Worm (Caenorhabditis elegans): ENCODE measurements around the gene mfsd-10.

Gene mfsd-10

ce11 chrX:17391515-17391914, 23.1 kb upstream of the mfsd-10 start, which contains the start of gene F10D7.5:
Gene F10D7.5 (minus strand): TSS chrX:17391615.
- TF ChIP-seq bed-3 (GFP tag; optimal IDR thresholded peaks at IDR 0.05) (no peak), tbx-8 (GFP tag; optimal IDR thresholded peaks at IDR 0.05) (no peak), cnd-1 (tag; optimal IDR thresholded peaks at IDR 0.05) (no peak), unc-39 (tag; optimal IDR thresholded peaks at IDR 0.05) (no peak), ceh-43 (GFP tag; optimal IDR thresholded peaks at IDR 0.05) (no peak), nhr-12 (tag; optimal IDR thresholded peaks at IDR 0.05) (no peak), nhr-28 (tag; optimal IDR thresholded peaks at IDR 0.05) (no peak), elt-3 (tag; optimal IDR thresholded peaks at IDR 0.05) (no peak)

- no peak for TF ChIP-seq ham-2 (GFP tag; optimal IDR thresholded peaks at IDR 0.05)
- no peak for TF ChIP-seq bed-3 (GFP tag; optimal IDR thresholded peaks at IDR 0.05)
- TF ChIP-seq unc-39 (tag; optimal IDR thresholded peaks at IDR 0.05), result no peak
- TF ChIP-seq sptf-1 (tag; optimal IDR thresholded peaks at IDR 0.05), result no peak
- TF ChIP-seq nhr-12 (tag; optimal IDR thresholded peaks at IDR 0.05), result no peak
- no peak for TF ChIP-seq ceh-43 (GFP tag; optimal IDR thresholded peaks at IDR 0.05)
- TF ChIP-seq zip-8 (tag; optimal IDR thresholded peaks at IDR 0.05), result no peak
- TF ChIP-seq lsy-2 (tag; optimal IDR thresholded peaks at IDR 0.05), result no peak
- no peak for TF ChIP-seq mls-2 (tag; optimal IDR thresholded peaks at IDR 0.05)
- TF ChIP-seq blmp-1 (tag; optimal IDR thresholded peaks at IDR 0.05), result no peak
- no peak for TF ChIP-seq unc-120 (tag; optimal IDR thresholded peaks at IDR 0.05; ENCODE audit: poor library complexity, severe bottlenecking)
Observed at ce11 chrX:17390531-17390930, 22.1 kb upstream of the mfsd-10 start.

ce11 chrX:17386130-17386529, 17.7 kb upstream of the mfsd-10 start:
- no peak for TF ChIP-seq mls-2 (tag; optimal IDR thresholded peaks at IDR 0.05)
- TF ChIP-seq elt-3 (tag; optimal IDR thresholded peaks at IDR 0.05), result no peak
- TF ChIP-seq ztf-11 (tag; optimal IDR thresholded peaks at IDR 0.05), result no peak

ce11 chrX:17385102-17385501, 16.7 kb upstream of the mfsd-10 start:
- no peak for TF ChIP-seq zip-8 (tag; optimal IDR thresholded peaks at IDR 0.05)
- TF ChIP-seq cnd-1 (tag; optimal IDR thresholded peaks at IDR 0.05), result no peak
- no peak for TF ChIP-seq unc-62 (GFP tag; optimal IDR thresholded peaks at IDR 0.05)
- no peak for TF ChIP-seq blmp-1 (tag; optimal IDR thresholded peaks at IDR 0.05)
- no peak for TF ChIP-seq mab-5 (tag; optimal IDR thresholded peaks at IDR 0.05)
- no peak for TF ChIP-seq elt-3 (tag; optimal IDR thresholded peaks at IDR 0.05)
- no peak for TF ChIP-seq nhr-12 (tag; optimal IDR thresholded peaks at IDR 0.05)
- TF ChIP-seq nhr-237 (tag; optimal IDR thresholded peaks at IDR 0.05), result no peak

- TF ChIP-seq ceh-43 (GFP tag; optimal IDR thresholded peaks at IDR 0.05) (no peak), ceh-39 (tag; optimal IDR thresholded peaks at IDR 0.05) (no peak), mls-2 (tag; optimal IDR thresholded peaks at IDR 0.05) (no peak), unc-39 (tag; optimal IDR thresholded peaks at IDR 0.05) (no peak), unc-120 (tag; optimal IDR thresholded peaks at IDR 0.05; ENCODE audit: poor library complexity, severe bottlenecking) (no peak), mep-1 (tag; optimal IDR thresholded peaks at IDR 0.05) (no peak), flh-1 (GFP tag; optimal IDR thresholded peaks at IDR 0.05) (no peak), lin-13 (tag; optimal IDR thresholded peaks at IDR 0.05) (no peak), cnd-1 (tag; optimal IDR thresholded peaks at IDR 0.05) (no peak), snpc-4 (tag; optimal IDR thresholded peaks at IDR 0.05) (no peak), nhr-12 (tag; optimal IDR thresholded peaks at IDR 0.05) (no peak), sem-2 (GFP tag; optimal IDR thresholded peaks at IDR 0.05) (no peak), nhr-28 (tag; optimal IDR thresholded peaks at IDR 0.05) (no peak), nhr-237 (tag; optimal IDR thresholded peaks at IDR 0.05) (no peak), ham-2 (GFP tag; optimal IDR thresholded peaks at IDR 0.05) (no peak), unc-62 (GFP tag; optimal IDR thresholded peaks at IDR 0.05) (no peak), nhr-2 (tag; optimal IDR thresholded peaks at IDR 0.05) (no peak)
Observed at ce11 chrX:17384343-17384742, 15.9 kb upstream of the mfsd-10 start.

- TF ChIP-seq unc-120 (tag; optimal IDR thresholded peaks at IDR 0.05; ENCODE audit: poor library complexity, severe bottlenecking) (no peak), ceh-83 (GFP tag; optimal IDR thresholded peaks at IDR 0.05) (no peak), sptf-1 (tag; optimal IDR thresholded peaks at IDR 0.05) (no peak), flh-1 (GFP tag; optimal IDR thresholded peaks at IDR 0.05) (no peak), bed-3 (GFP tag; optimal IDR thresholded peaks at IDR 0.05) (no peak), mls-2 (tag; optimal IDR thresholded peaks at IDR 0.05) (no peak), mab-5 (tag; optimal IDR thresholded peaks at IDR 0.05) (no peak), lin-32 (GFP tag; optimal IDR thresholded peaks at IDR 0.05) (no peak), elt-3 (tag; optimal IDR thresholded peaks at IDR 0.05) (no peak), M03D4.4 (tag; optimal IDR thresholded peaks at IDR 0.05) (no peak), tbx-8 (GFP tag; optimal IDR thresholded peaks at IDR 0.05) (no peak), zip-8 (tag; optimal IDR thresholded peaks at IDR 0.05) (no peak), elt-1 (tag; optimal IDR thresholded peaks at IDR 0.05; ENCODE audit: borderline replicate concordance, insufficient read depth) (no peak), ztf-11 (tag; optimal IDR thresholded peaks at IDR 0.05) (no peak), snpc-4 (tag; optimal IDR thresholded peaks at IDR 0.05) (no peak), nhr-237 (tag; optimal IDR thresholded peaks at IDR 0.05) (no peak), ces-1 (GFP tag; optimal IDR thresholded peaks at IDR 0.05) (no peak)
Observed at ce11 chrX:17381975-17382374, 13.5 kb upstream of the mfsd-10 start, which contains the start of gene F10D7.4. Gene F10D7.4 (minus strand): TSS chrX:17382075.

Measured in whole organism, mixed stage, embryonic.